Fruit fly (Drosophila melanogaster): ENCODE data around the gene RpL13.

DNA sequence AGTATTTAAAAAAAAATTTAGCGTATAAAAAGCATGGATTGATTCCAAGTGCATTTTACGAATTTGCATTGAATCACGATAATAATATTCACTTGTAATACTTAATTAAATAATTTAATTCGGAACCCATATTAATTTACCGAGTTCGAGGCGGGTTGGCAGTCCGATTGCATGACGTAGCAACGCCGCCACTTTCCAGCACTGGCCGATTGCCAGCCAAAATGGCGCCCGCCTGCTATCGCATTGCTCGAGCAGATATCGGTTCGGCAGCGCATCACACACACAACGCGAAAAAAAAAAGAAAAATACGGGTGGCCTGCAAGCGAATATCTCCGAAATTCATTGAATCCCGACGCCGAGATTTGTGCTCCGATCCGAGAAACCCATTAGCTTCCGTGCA is 36.5 kb downstream of the RpL13 start, which contains the start of gene Ndf:
- TF ChIP-seq CG8301 (tag; optimal IDR thresholded peaks at IDR 0.05) = no peak
- TF ChIP-seq rn (GFP tag; IDR thresholded peaks at IDR 0.05) = no peak
- peak; percentile 61; the same call in 1 of the 3 replicates for TF ChIP-seq fd96Ca (GFP tag; IDR thresholded peaks at IDR 0.05)
- TF ChIP-seq CG13204 (GFP tag; optimal IDR thresholded peaks at IDR 0.05) = no peak
